Fruit fly (Drosophila melanogaster): ENCODE measurements around the gene CG42685.
"Not testable (repeated sequence)": the region's sequence is repeated elsewhere in the genome, so short reads cannot be mapped to it uniquely, and the experiment has no call there.

Gene CG42685

DNA sequence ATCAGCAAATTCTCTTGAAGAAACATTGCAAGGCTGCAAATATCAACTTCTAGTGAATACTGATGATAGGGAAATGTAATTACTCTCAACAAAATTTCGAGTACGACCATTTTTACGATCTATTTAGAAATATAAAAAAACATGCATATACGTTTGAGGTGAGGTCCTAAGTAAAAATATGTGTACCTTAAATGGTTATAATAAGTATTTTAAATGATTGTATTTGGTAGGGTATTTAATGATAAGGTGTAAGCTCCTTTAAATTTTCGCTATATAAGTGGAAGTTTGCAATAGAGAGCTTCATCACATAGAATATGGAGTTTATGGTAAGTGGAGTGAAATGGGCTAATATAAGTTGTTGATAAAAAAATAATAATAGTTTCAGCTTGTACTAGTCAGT lies 14.1 kb upstream of the CG42685 start, which contains the start of gene CG42681:
Gene CG42681, plus strand, starts transcription at position 301 of the 400 bp plus-strand sequence.
- no peak for TF ChIP-seq Sp1 (GFP tag; optimal IDR thresholded peaks at IDR 0.05)
- no peak for TF ChIP-seq jim (GFP tag; optimal IDR thresholded peaks at IDR 0.05)
- TF ChIP-seq sage (GFP tag; optimal IDR thresholded peaks at IDR 0.05): no peak
- no peak for TF ChIP-seq foxo (GFP tag; optimal IDR thresholded peaks at IDR 0.05)

DNA sequence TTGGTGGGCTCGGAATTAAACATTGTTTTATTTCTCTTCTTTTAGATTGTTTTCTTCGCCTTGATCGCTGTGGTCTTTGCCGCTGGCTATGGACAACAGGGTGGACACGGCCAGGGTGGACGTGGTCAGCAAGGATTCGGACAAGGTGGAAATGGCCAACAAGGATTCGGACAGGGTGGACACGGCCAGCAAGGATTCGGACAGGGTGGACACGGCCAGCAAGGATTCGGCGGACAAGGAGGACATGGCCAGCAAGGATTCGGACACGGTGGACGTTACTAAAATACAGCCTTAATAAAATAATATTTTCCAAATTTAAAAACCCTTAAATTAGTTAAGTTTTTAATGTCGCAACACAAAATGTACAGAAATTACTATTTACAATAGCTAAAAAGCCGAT lies 13.4 kb upstream of the CG42685 start:
- TF ChIP-seq Hr83 (GFP tag; optimal IDR thresholded peaks at IDR 0.05; ENCODE audit: poor library complexity, severe bottlenecking): peak; percentile 56
- TF ChIP-seq lola (GFP tag; optimal IDR thresholded peaks at IDR 0.05): no peak

DNA sequence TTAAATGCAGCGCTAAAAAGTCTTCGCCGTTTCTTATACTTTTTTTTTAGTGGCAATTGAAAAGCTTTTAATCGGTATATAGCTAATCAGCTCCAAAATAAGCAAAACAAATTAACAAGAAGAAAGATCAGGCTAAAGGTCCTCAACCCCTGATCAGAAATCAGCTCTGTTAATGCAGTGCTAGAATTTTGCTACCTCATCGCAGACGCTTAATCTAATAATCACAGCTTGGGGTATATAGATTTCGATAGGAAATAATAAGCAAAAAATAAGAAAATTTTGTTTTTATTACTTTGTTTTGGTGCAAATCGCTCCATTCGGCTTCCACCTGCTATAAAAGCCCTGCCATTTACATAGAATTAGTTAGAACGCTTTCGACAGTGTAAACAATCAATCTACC lies 12.9 kb upstream of the CG42685 start, which contains the start of gene CG34166:
Gene CG34166, plus strand, starts transcription at position 301 of the 400 bp plus-strand sequence.
- not testable (repeated sequence) for TF ChIP-seq Myc (optimal IDR thresholded peaks at IDR 0.05); CrebA (GFP tag; optimal IDR thresholded peaks at IDR 0.05; ENCODE audit: borderline replicate concordance); brk (GFP tag; optimal IDR thresholded peaks at IDR 0.05)

DNA sequence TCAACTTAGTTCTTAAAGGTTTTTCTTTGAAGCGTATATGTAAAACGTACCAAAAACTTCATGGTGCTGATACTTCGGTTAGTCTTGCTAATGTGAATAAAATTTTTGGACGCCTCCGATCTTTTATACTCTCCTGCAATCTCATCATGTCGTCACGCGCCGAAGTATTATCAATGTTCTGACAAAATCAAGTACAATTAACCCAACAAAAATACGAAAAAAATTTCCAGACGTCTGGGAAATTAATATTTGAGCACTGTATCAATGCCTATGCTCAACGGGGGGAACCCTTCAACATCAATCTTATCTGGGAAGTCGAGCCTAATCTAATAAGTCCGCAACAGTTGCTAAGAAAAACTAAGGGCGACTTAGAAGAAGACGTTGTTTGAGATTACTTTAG lies 11.8 kb upstream of the CG42685 start, which contains the start of gene CG42586:
Gene CG42586, minus strand, starts transcription at position 101 of the 400 bp plus-strand sequence.
- not testable (repeated sequence) for TF ChIP-seq Abd-B (GFP tag; optimal IDR thresholded peaks at IDR 0.05); Mio (GFP tag; optimal IDR thresholded peaks at IDR 0.05); Rel (GFP tag; optimal IDR thresholded peaks at IDR 0.05); Rel (tag; optimal IDR thresholded peaks at IDR 0.05)

DNA sequence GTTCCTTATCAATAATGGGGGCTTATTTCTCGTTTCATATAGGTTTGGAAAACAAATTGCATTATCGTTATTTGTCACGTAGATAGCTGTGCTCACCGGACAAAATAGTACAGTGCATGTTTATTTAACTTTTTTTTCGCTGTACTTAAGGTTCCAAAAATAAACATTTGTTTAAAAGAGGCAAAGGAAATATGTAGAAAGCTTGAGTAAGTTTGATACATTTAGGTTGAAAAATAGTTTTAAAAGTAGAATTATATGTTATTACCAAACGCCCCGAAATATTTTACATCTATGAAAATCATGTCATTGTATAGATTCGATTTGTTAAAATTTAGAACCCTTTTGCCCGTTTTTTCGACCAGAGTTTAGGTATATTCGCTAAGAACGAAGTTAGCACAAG lies 9.6 kb upstream of the CG42685 start, which contains the start of gene CG42585:
Gene CG42585, plus strand, starts transcription at position 301 of the 400 bp plus-strand sequence.
- not testable (repeated sequence) for TF ChIP-seq Hnf4, jim, sv (GFP tag; optimal IDR thresholded peaks at IDR 0.05)

DNA sequence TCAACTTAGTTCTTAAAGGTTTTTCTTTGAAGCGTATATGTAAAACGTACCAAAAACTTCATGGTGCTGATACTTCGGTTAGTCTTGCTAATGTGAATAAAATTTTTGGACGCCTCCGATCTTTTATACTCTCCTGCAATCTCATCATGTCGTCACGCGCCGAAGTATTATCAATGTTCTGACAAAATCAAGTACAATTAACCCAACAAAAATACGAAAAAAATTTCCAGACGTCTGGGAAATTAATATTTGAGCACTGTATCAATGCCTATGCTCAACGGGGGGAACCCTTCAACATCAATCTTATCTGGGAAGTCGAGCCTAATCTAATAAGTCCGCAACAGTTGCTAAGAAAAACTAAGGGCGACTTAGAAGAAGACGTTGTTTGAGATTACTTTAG lies 7.7 kb upstream of the CG42685 start, which contains the start of gene CG31775:
Gene CG31775, minus strand, starts transcription at position 101 of the 400 bp plus-strand sequence.
- not testable (repeated sequence) for TF ChIP-seq br, psq, N (GFP tag; optimal IDR thresholded peaks at IDR 0.05)

DNA sequence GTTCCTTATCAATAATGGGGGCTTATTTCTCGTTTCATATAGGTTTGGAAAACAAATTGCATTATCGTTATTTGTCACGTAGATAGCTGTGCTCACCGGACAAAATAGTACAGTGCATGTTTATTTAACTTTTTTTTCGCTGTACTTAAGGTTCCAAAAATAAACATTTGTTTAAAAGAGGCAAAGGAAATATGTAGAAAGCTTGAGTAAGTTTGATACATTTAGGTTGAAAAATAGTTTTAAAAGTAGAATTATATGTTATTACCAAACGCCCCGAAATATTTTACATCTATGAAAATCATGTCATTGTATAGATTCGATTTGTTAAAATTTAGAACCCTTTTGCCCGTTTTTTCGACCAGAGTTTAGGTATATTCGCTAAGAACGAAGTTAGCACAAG lies 5.6 kb upstream of the CG42685 start, which contains the start of gene CG31835:
Gene CG31835, plus strand, starts transcription at position 301 of the 400 bp plus-strand sequence.
- TF ChIP-seq jim (GFP tag; optimal IDR thresholded peaks at IDR 0.05); tai (GFP tag; optimal IDR thresholded peaks at IDR 0.05); Rel (GFP tag; optimal IDR thresholded peaks at IDR 0.05); Rel (tag; optimal IDR thresholded peaks at IDR 0.05): not testable (repeated sequence)

DNA sequence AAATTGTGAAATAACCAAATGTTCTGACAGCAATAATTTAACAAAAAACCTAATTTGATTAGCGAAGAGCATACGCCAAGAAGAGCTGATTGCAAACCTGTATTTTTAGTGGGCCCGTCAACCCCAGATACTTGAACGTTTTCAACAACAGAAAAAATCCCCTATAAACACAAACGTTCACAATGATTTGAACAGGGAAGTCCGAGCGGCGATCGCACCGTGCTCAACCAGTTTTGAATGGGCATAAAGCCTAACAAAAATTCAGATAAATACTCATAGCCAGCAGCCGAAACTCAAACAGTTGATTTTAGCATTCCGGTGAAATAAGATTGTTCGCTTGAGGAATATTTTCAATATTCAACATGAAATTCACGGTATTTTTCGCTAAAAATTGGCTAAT lies 16.5 kb downstream of the CG42685 start, which contains the start of gene CG34165:
Gene CG34165, plus strand, starts transcription at position 284 of the 400 bp plus-strand sequence.
- no peak for TF ChIP-seq psq (GFP tag; optimal IDR thresholded peaks at IDR 0.05)
- no peak for TF ChIP-seq Rel (GFP tag; optimal IDR thresholded peaks at IDR 0.05)
- TF ChIP-seq Rel (tag; optimal IDR thresholded peaks at IDR 0.05): peak; percentile 90

DNA sequence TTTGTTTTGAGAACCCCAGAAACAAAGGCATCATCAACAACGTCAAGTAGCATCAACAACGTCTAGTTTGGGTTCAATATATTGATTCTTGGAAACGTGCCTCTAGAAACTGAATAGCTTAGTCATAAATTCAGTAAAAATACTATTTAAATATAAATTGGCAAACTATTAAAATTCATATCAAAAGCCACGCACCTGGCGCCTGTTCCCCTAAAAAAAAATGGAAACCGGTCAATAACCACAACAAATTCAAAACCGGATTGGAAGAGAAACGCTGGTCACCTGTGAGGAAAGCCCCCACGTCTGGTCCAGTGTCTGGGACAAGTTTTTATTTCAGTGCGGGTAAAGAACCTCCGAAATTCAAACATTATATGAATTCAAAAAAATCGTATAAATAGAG lies 17.7 kb downstream of the CG42685 start, which contains the start of gene CG15282:
Gene CG15282, plus strand, starts transcription at position 227 of the 400 bp plus-strand sequence.
- TF ChIP-seq Dif (GFP tag; optimal IDR thresholded peaks at IDR 0.05; ENCODE audit: partially characterized antibody): peak; percentile 3
- no peak for TF ChIP-seq Jra (GFP tag; optimal IDR thresholded peaks at IDR 0.05)
- TF ChIP-seq Rel (GFP tag; optimal IDR thresholded peaks at IDR 0.05): no peak
- TF ChIP-seq Rel (tag; optimal IDR thresholded peaks at IDR 0.05): peak; percentile 49
- no peak for TF ChIP-seq Dfd (GFP tag; optimal IDR thresholded peaks at IDR 0.05)
